Worm (Caenorhabditis elegans) whole organism, L3 larva: ENCODE results near the gene C03E10.3.
"Not testable (repeated sequence)": the region's sequence is repeated elsewhere in the genome, so short reads cannot be mapped to it uniquely, and the experiment has no call there.

Experiments used
- R02D3.7 ChIP-seq: fragments of 150-350 bp; optimal IDR thresholded peaks from 2 replicates; lab custom pipeline; 2014; ENCODE audit warnings: missing biosample characterization, missing genetic modification characterization
- ZK546.5 ChIP-seq: sonication (generic microtip); optimal IDR thresholded peaks from 2 replicates; lab custom pipeline; 2017; ENCODE audit warnings: missing biosample characterization, missing genetic modification characterization
- aly-2 ChIP-seq: fragments of 150-350 bp; optimal IDR thresholded peaks from 2 replicates; lab custom pipeline; 2014; ENCODE audit warnings: missing biosample characterization, missing genetic modification characterization
- ama-1 ChIP-seq: fragments of 150-350 bp; optimal IDR thresholded peaks from 2 replicates; lab custom pipeline; 2018
- ceh-16 ChIP-seq: sonication (generic microtip); optimal IDR thresholded peaks from 2 replicates; lab custom pipeline; 2017; ENCODE audit warnings: missing biosample characterization, missing genetic modification characterization
- ceh-82 ChIP-seq: fragments of 150-350 bp; optimal IDR thresholded peaks from 2 replicates; lab custom pipeline; 2014; ENCODE audit warnings: missing biosample characterization, missing genetic modification characterization
- ceh-9 ChIP-seq: sonication (generic microtip); optimal IDR thresholded peaks from 2 replicates; lab custom pipeline; 2018; ENCODE audit warnings: missing biosample characterization, missing genetic modification characterization
- egl-27 ChIP-seq: sonication (generic microtip); optimal IDR thresholded peaks from 4 replicates; lab custom pipeline; 2017; ENCODE audit warnings: missing biosample characterization, missing genetic modification reagents, missing genetic modification characterization
- elt-1 ChIP-seq: fragments of 150-350 bp; optimal IDR thresholded peaks from 2 replicates; lab custom pipeline; 2014; ENCODE audit warnings: missing biosample characterization, missing genetic modification characterization
- elt-2 ChIP-seq: sonication (generic microtip); optimal IDR thresholded peaks from 2 replicates; lab custom pipeline; 2016; ENCODE audit warnings: missing genetic modification reagents, mild to moderate bottlenecking, missing genetic modification characterization, missing compliant biosample characterization
- elt-3 ChIP-seq, 3 experiments: fragments of 150-350 bp in 1 of 3; sonication (generic microtip) in 2 of 3; optimal IDR thresholded peaks; 2 replicates in 2 of 3; 4 replicates in 1 of 3; lab custom pipeline; 2014 to 2017; ENCODE audit warnings: missing biosample characterization in 3 of 3, missing genetic modification characterization in 3 of 3
- eor-1 ChIP-seq, 2 experiments: fragments of 150-350 bp; optimal IDR thresholded peaks; 2 replicates each; lab custom pipeline; 2014 to 2018; ENCODE audit warnings: missing biosample characterization in 2 of 2, missing genetic modification characterization in 2 of 2
- fkh-10 ChIP-seq: sonication (generic microtip); optimal IDR thresholded peaks from 2 replicates; lab custom pipeline; 2017; ENCODE audit warnings: missing biosample characterization, missing genetic modification reagents, missing genetic modification characterization
- fkh-2 ChIP-seq: fragments of 150-350 bp; optimal IDR thresholded peaks from 2 replicates; lab custom pipeline; 2014; ENCODE audit warnings: missing biosample characterization, missing genetic modification reagents, missing genetic modification characterization
- fos-1 ChIP-seq: fragments of 150-350 bp; optimal IDR thresholded peaks from 2 replicates; lab custom pipeline; 2014; ENCODE audit warnings: missing biosample characterization, missing genetic modification characterization
- jun-1 ChIP-seq: fragments of 150-350 bp; optimal IDR thresholded peaks from 2 replicates; lab custom pipeline; 2014; ENCODE audit warnings: missing biosample characterization, missing genetic modification reagents, missing genetic modification characterization
- lin-15B ChIP-seq: fragments of 150-350 bp; optimal IDR thresholded peaks from 2 replicates; lab custom pipeline; 2014; ENCODE audit warnings: missing biosample characterization, missing genetic modification characterization
- lin-39 ChIP-seq: fragments of 150-350 bp; optimal IDR thresholded peaks from 2 replicates; lab custom pipeline; 2018; ENCODE audit warnings: missing biosample characterization, missing genetic modification reagents, missing genetic modification characterization
- lsy-12 ChIP-seq: sonication (generic microtip); optimal IDR thresholded peaks from 2 replicates; lab custom pipeline; 2016; ENCODE audit warnings: mild to moderate bottlenecking, missing genetic modification characterization, missing compliant biosample characterization
- mdl-1 ChIP-seq: fragments of 150-350 bp; optimal IDR thresholded peaks from 2 replicates; lab custom pipeline; 2014; ENCODE audit warnings: missing biosample characterization, missing genetic modification characterization
- mml-1 ChIP-seq: fragments of 150-350 bp; sonication (generic microtip); optimal IDR thresholded peaks from 3 replicates; lab custom pipeline; 2014; ENCODE audit warnings: missing biosample characterization, missing genetic modification characterization
- nhr-11 ChIP-seq: fragments of 150-350 bp; optimal IDR thresholded peaks from 2 replicates; lab custom pipeline; 2014; ENCODE audit warnings: missing biosample characterization, missing genetic modification characterization
- nhr-23 ChIP-seq: fragments of 150-350 bp; optimal IDR thresholded peaks from 2 replicates; lab custom pipeline; 2014; ENCODE audit warnings: missing biosample characterization, missing genetic modification reagents, missing genetic modification characterization
- nhr-237 ChIP-seq: fragments of 150-350 bp; optimal IDR thresholded peaks from 2 replicates; lab custom pipeline; 2014; ENCODE audit warnings: missing biosample characterization, missing genetic modification characterization
- nhr-25 ChIP-seq: sonication (generic microtip); optimal IDR thresholded peaks from 2 replicates; lab custom pipeline; 2017; ENCODE audit warnings: missing biosample characterization, missing genetic modification characterization
- nhr-28 ChIP-seq: fragments of 150-350 bp; optimal IDR thresholded peaks from 2 replicates; lab custom pipeline; 2014; ENCODE audit warnings: missing biosample characterization, missing genetic modification characterization
- nhr-43 ChIP-seq: sonication (generic microtip); optimal IDR thresholded peaks from 2 replicates; lab custom pipeline; 2016; ENCODE audit warnings: mild to moderate bottlenecking, missing genetic modification characterization, missing compliant biosample characterization; ENCODE audit not compliant: poor library complexity, severe bottlenecking
- nhr-67 ChIP-seq: fragments of 150-350 bp; optimal IDR thresholded peaks from 2 replicates; lab custom pipeline; 2014; ENCODE audit warnings: missing biosample characterization, missing genetic modification characterization
- pha-4 ChIP-seq: fragments of 150-350 bp; optimal IDR thresholded peaks from 2 replicates; lab custom pipeline; 2014; ENCODE audit warnings: missing biosample characterization, missing genetic modification reagents, missing genetic modification characterization
- sea-2 ChIP-seq: fragments of 150-350 bp; sonication (generic microtip); optimal IDR thresholded peaks from 4 replicates; lab custom pipeline; 2014; ENCODE audit warnings: missing biosample characterization, missing genetic modification reagents, missing genetic modification characterization
- skn-1 ChIP-seq: fragments of 150-350 bp; optimal IDR thresholded peaks from 2 replicates; lab custom pipeline; 2014; ENCODE audit warnings: missing biosample characterization, missing genetic modification characterization
- snpc-4 ChIP-seq: fragments of 150-350 bp; optimal IDR thresholded peaks from 2 replicates; lab custom pipeline; 2014; ENCODE audit warnings: missing biosample characterization, missing genetic modification characterization
- zag-1 ChIP-seq: fragments of 150-350 bp; optimal IDR thresholded peaks from 2 replicates; lab custom pipeline; 2014; ENCODE audit warnings: missing biosample characterization, missing genetic modification characterization
- ztf-11 ChIP-seq: fragments of 150-350 bp; optimal IDR thresholded peaks from 2 replicates; lab custom pipeline; 2014; ENCODE audit warnings: missing biosample characterization, missing genetic modification characterization
- ztf-4 ChIP-seq: fragments of 150-350 bp; optimal IDR thresholded peaks from 2 replicates; lab custom pipeline; 2014; ENCODE audit warnings: missing biosample characterization, missing genetic modification characterization

C03E10.3 gene

DNA sequence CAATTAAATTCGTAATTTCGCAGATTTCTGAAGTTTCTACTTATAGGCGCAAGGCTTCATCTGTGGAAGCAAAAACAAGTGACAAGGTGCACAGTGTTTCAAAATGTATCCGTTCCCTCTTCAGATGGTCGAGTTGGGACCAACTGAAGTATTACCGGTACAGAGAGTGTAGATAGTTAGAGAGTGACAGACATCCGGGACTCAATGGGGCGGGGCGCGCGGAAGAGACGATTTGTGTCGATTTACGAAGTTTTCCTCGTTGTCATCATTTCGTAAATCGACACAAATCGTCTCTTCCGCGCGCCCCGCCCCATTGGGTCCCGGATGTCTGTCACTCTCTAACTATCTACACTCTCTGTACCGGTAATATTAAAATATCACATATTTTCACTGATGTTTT, at the start of gene C03E10.3:
Gene C03E10.3 (plus strand): TSS at position 301 of the 400 bp plus-strand sequence.
- TF ChIP-seq ceh-9 (tag; lab: Kevin White, UChicago); jun-1 (tag; lab: Kevin White, UChicago); ama-1 (lab: Kevin White, UChicago): not testable (repeated sequence)
- TF ChIP-seq, all 47 proteins: peak for 0; not testable (repeated sequence) for 47

DNA sequence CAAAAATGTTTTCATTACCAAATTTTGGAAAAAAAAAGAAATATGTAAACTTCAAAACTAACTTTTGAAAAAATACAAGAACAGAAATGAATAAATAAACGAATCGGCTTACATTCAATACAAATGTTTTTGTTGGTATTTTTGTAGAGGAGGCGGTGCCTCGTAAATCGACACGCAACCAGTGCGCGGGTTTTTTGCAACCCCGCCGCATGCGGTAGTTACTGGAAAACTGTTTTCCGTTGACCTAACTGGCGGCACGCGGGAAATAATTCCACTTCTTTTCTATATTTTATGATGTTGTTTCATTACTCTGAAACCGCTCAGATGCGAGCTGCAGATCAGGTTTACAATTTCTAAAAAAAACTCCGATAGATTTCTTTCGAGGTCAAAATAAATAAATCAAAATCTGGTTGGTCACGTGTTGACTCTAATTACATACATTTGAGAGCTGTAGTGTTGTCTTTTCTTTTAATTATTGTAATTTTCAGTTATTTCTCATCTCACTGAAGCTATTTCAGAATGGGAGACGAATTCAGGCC, 47.0 kb upstream of the C03E10.3 start, which contains the start of the genes dvc-1 and ima-1:
Gene dvc-1 (minus strand): TSS at position 145 of the 539 bp plus-strand sequence.
Gene ima-1 (plus strand): TSS at position 489 of the 539 bp plus-strand sequence.
- TF ChIP-seq ceh-82 (tag; lab: Kevin White, UChicago) (peak; percentile 61), lin-15B (tag; lab: Kevin White, UChicago) (peak; percentile 55), lin-39 (tag; lab: Kevin White, UChicago) (peak; percentile 57), lsy-12 (no peak), nhr-43 (tag; lab: Kevin White, UChicago) (peak; percentile 60), snpc-4 (tag; lab: Kevin White, UChicago) (peak; percentile 60), skn-1 (no peak), mdl-1 (tag; lab: Kevin White, UChicago) (no peak), nhr-23 (tag; lab: Kevin White, UChicago) (peak; percentile 47), elt-1 (tag; lab: Kevin White, UChicago) (no peak), nhr-25 (tag; lab: Kevin White, UChicago) (peak; percentile 52), pha-4 (tag; lab: Kevin White, UChicago) (peak; percentile 67), R02D3.7 (tag; lab: Kevin White, UChicago) (peak; percentile 98), egl-27 (tag; lab: Kevin White, UChicago) (no peak), elt-2 (peak; percentile 53), ama-1 (lab: Kevin White, UChicago) (no peak), sea-2 (GFP tag; lab: Kevin White, UChicago) (no peak), fos-1 (tag; lab: Kevin White, UChicago) (no peak), zag-1 (tag; lab: Kevin White, UChicago) (no peak), ztf-11 (no peak), jun-1 (tag; lab: Kevin White, UChicago) (no peak)

DNA sequence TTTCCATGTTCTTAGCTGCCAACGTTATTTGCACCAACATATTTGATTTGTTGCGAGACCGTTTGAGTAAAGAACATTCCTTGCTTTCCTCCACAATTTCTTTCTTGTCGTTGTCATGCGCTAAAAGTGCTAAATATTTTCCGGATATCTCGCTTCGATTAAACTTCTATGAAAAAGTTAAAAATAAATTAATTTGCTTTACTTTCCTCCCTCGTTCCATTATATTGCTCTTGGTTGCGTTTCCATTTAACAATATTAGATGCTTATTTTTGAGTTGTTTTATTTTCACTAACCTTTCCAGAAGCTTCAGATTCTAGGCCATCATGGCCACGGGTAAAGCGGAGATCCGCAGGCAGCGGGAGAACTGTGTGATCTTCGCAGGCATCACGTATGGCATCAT, 44.6 kb upstream of the C03E10.3 start, which contains the start of gene pgap-1:
Gene pgap-1 (plus strand): TSS at position 301 of the 400 bp plus-strand sequence.
- TF ChIP-seq elt-1 (tag; lab: Kevin White, UChicago) = no peak
- TF ChIP-seq nhr-28 (tag; lab: Kevin White, UChicago) = no peak
- TF ChIP-seq nhr-237 (tag; lab: Kevin White, UChicago) = no peak
- TF ChIP-seq sea-2 (GFP tag; lab: Kevin White, UChicago) = no peak
- TF ChIP-seq lin-15B (tag; lab: Kevin White, UChicago) = no peak
- no peak for TF ChIP-seq ztf-4 (tag; lab: Kevin White, UChicago)
- TF ChIP-seq, all 47 proteins: peak for 0

DNA sequence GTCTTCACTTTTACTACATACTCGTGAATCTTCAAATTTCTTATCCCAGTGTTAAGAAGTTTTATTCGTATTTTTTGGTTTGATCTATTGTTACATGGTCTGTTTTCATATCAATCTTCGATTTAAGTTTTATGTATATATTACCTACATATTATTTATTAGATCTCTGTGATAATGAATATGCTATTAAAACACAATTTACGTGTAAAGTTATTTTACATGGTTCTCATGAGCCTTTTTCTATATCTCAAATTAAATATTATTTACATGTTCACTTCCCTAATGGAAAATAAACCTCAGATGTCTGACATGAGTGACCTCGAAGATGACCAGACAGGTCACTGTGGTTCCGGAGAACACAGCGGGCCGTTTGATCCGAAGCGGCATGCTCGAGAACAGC, 41.7 kb upstream of the C03E10.3 start, which contains the start of gene mxl-1:
Gene mxl-1 (plus strand): TSS at position 301 of the 400 bp plus-strand sequence.
- TF ChIP-seq ceh-16 (tag; lab: Kevin White, UChicago) (no peak), fkh-10 (GFP tag; lab: Kevin White, UChicago) (no peak), aly-2 (tag; lab: Kevin White, UChicago) (no peak), nhr-11 (no peak), lin-15B (tag; lab: Kevin White, UChicago) (no peak), eor-1 (tag; optimal IDR thresholded peaks at IDR 0.05; lab: Kevin White, UChicago) (no peak), sea-2 (GFP tag; lab: Kevin White, UChicago) (no peak), ceh-82 (tag; lab: Kevin White, UChicago) (no peak), zag-1 (tag; lab: Kevin White, UChicago) (no peak), elt-3 (tag; optimal IDR thresholded peaks at IDR 0.05; lab: Kevin White, UChicago) (no peak), mml-1 (tag; lab: Kevin White, UChicago) (no peak), fkh-2 (tag; lab: Kevin White, UChicago) (no peak), ama-1 (lab: Kevin White, UChicago) (no peak), ZK546.5 (tag; lab: Kevin White, UChicago) (no peak), fos-1 (tag; lab: Kevin White, UChicago) (no peak), nhr-237 (tag; lab: Kevin White, UChicago) (no peak), ztf-11 (no peak), skn-1 (no peak), nhr-67 (tag; lab: Kevin White, UChicago) (no peak)
